Fruit fly (Drosophila melanogaster) whole organism, prepupa: ENCODE results near the gene heph.

Experiments
- CG10669 ChIP-seq: fragments of 200-800 bp; sonication (Bioruptor generic); optimal IDR thresholded peaks from 3 replicates; lab custom pipeline; 2018; ENCODE audit warnings: missing biosample characterization, mild to moderate bottlenecking, missing genetic modification characterization, moderate library complexity
- CG7368 ChIP-seq: fragments of 200-800 bp; sonication (Bioruptor generic); optimal IDR thresholded peaks from 3 replicates; lab custom pipeline; 2016; ENCODE audit warnings: missing biosample characterization, missing genetic modification characterization
- Eip93F ChIP-seq: fragments of 200-800 bp; sonication (Bioruptor generic); optimal IDR thresholded peaks from 2 replicates; lab custom pipeline; 2016; ENCODE audit warnings: missing biosample characterization, mild to moderate bottlenecking, missing genetic modification characterization
- Hr38 ChIP-seq: sonication (Bioruptor generic); optimal IDR thresholded peaks from 2 replicates; lab custom pipeline; 2016; ENCODE audit warnings: missing biosample characterization, missing genetic modification characterization
- Hr4 ChIP-seq: fragments of 200-800 bp; sonication (Bioruptor generic); optimal IDR thresholded peaks from 3 replicates; lab custom pipeline; 2016; ENCODE audit warnings: missing biosample characterization, missing genetic modification characterization
- Lpt ChIP-seq: fragments of 200-800 bp; sonication (Bioruptor generic); optimal IDR thresholded peaks from 3 replicates; lab custom pipeline; 2016; ENCODE audit warnings: missing biosample characterization, missing genetic modification characterization
- OdsH ChIP-seq: fragments of 200-800 bp; sonication (Bioruptor generic); optimal IDR thresholded peaks from 3 replicates; lab custom pipeline; 2016; ENCODE audit warnings: missing biosample characterization, missing genetic modification characterization
- Sox14 ChIP-seq: fragments of 200-800 bp; sonication (Bioruptor generic); optimal IDR thresholded peaks from 3 replicates; lab custom pipeline; 2016; ENCODE audit warnings: missing biosample characterization, missing genetic modification characterization
- cyc ChIP-seq: fragments of 200-800 bp; sonication (Bioruptor generic); optimal IDR thresholded peaks from 3 replicates; lab custom pipeline; 2016; ENCODE audit warnings: missing biosample characterization, missing genetic modification characterization
- lz ChIP-seq: fragments of 200-800 bp; sonication (Bioruptor generic); optimal IDR thresholded peaks from 3 replicates; lab custom pipeline; 2016; ENCODE audit warnings: missing biosample characterization, missing genetic modification characterization
- pdm3 ChIP-seq: fragments of 200-800 bp; sonication (Bioruptor generic); optimal IDR thresholded peaks from 3 replicates; lab custom pipeline; 2016; ENCODE audit warnings: missing biosample characterization, missing genetic modification characterization

DNA sequence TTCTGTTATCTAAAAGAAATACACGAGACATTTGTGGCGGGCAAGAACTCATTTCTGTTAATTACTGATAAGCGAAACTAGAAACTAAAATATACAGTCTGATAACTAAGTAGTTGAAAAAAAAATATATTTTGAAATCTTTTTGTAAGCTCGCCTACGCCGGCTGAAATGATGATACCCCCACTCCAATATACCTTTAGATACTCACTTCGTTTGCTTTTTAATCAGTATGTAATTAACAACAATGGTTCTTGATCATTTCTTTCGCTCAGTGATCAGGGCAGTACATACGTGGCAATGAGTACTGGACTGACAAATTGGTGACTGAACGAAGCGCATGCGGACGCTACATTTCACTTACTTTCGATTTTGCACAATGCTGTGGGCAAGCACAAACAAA is 36.9 kb downstream of the heph start:
- no peak for TF ChIP-seq Hr4
- peak; percentile 26 for TF ChIP-seq Sox14 (GFP tag; lab: Kevin White, UChicago)
- no peak for TF ChIP-seq pdm3 (GFP tag; lab: Kevin White, UChicago)
- no peak for TF ChIP-seq CG7368
- TF ChIP-seq CG10669 (GFP tag; lab: Kevin White, UChicago): no peak
- no peak for TF ChIP-seq Lpt
- peak; percentile 48 for TF ChIP-seq lz
- no peak for TF ChIP-seq Hr38
- TF ChIP-seq OdsH (GFP tag; lab: Kevin White, UChicago): no peak
- no peak for TF ChIP-seq Eip93F (GFP tag; lab: Kevin White, UChicago)
- TF ChIP-seq cyc (GFP tag; lab: Kevin White, UChicago): peak; percentile 12
